Worm (Caenorhabditis elegans): ENCODE measurements around the gene F49E2.2.

F49E2.2 gene

DNA sequence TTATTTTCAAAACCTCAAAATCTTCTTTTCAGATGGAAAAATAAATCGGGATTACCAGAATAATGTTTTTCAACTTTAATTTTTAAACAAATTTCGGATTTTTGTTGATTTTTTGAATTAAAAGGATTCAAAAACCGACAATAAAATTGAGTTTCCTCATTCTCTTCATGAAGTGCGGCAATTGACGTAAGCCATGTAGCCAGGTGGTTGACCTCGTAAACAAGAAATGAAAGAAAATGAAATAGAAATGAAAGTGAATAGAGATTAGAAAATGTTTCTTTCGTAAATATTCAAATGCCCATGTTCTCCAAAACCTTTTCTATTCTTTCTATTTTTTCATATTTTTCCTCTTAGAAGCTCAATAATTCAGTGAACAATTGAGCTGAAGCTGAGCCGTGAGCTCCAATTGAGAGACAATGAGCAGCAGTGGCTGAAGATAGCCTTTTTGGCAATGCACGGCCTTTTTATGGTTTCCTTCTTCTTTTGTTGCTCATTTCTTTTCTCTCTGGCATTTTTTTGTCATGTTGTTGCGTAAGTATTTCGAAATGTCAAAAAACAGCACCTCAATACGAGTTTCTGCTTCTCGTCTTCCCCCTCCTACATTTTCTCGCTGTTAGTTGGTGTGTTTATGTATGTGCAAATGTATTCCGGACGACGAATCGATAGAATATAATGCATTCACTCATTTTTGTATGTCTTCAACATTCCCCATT lies 16.7 kb upstream of the F49E2.2 start:
- TF ChIP-seq M03D4.4 (tag; optimal IDR thresholded peaks at IDR 0.05): no peak
- TF ChIP-seq nhr-28 (tag; optimal IDR thresholded peaks at IDR 0.05): no peak
- TF ChIP-seq lin-32 (GFP tag; optimal IDR thresholded peaks at IDR 0.05): no peak
- no peak for TF ChIP-seq mab-5 (tag; optimal IDR thresholded peaks at IDR 0.05)
- no peak for TF ChIP-seq flh-1 (GFP tag; optimal IDR thresholded peaks at IDR 0.05)

DNA sequence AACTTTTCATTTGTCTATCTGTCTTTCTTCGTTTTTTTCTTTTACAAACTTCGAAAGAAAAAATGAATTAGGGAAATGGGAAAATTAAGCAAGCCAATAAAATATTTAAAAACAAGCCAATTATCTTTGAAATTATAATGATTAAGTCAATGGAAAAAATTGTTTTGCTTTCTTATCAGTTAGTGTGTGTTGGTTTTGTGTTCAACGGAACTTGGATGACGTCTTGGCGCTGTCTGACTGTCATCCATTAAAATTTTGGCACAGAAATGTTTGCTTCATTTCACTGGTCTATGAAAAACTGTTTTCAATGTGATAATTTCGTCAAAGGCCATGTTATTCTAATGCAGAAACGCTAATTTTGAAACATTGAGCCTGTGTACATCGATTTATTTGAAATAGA lies 16.0 kb upstream of the F49E2.2 start:
- no peak for TF ChIP-seq sem-2 (GFP tag; optimal IDR thresholded peaks at IDR 0.05)
- TF ChIP-seq mab-5 (tag; optimal IDR thresholded peaks at IDR 0.05): no peak
- TF ChIP-seq ham-2 (GFP tag; optimal IDR thresholded peaks at IDR 0.05): no peak
- TF ChIP-seq nhr-76 (tag; optimal IDR thresholded peaks at IDR 0.05): no peak
- TF ChIP-seq tbx-8 (GFP tag; optimal IDR thresholded peaks at IDR 0.05): no peak
- no peak for TF ChIP-seq elt-3 (tag; optimal IDR thresholded peaks at IDR 0.05)
- TF ChIP-seq elt-1 (tag; optimal IDR thresholded peaks at IDR 0.05; ENCODE audit: borderline replicate concordance, insufficient read depth): no peak
- TF ChIP-seq drap-1 (GFP tag; optimal IDR thresholded peaks at IDR 0.05): no peak
- no peak for TF ChIP-seq ceh-43 (GFP tag; optimal IDR thresholded peaks at IDR 0.05)
- no peak for TF ChIP-seq hlh-1 (tag; optimal IDR thresholded peaks at IDR 0.05)

DNA sequence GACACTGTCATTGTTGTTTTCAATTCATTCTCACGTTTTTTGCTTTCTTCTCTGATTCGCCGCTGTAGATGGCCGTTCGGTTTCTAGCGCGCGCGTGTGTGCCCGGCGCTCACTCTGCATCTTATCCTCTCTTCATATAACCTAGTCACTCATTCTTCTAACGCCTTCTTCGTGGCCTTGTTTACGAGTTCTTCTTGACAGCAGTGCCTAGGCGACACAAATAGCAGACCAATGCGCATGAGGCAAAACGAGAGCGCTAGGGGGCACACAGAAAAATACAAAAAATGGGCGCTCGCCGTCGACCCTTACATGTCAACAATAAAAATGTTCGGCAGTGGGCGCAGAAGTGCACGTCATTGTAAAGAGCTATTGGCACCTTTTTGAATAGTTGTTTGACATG lies 15.4 kb upstream of the F49E2.2 start:
- TF ChIP-seq ceh-83 (GFP tag; optimal IDR thresholded peaks at IDR 0.05): no peak
- TF ChIP-seq tbx-8 (GFP tag; optimal IDR thresholded peaks at IDR 0.05): no peak
- peak; percentile 64 for TF ChIP-seq ham-2 (GFP tag; optimal IDR thresholded peaks at IDR 0.05)
- no peak for TF ChIP-seq unc-62 (GFP tag; optimal IDR thresholded peaks at IDR 0.05)
- no peak for TF ChIP-seq sptf-1 (tag; optimal IDR thresholded peaks at IDR 0.05)

DNA sequence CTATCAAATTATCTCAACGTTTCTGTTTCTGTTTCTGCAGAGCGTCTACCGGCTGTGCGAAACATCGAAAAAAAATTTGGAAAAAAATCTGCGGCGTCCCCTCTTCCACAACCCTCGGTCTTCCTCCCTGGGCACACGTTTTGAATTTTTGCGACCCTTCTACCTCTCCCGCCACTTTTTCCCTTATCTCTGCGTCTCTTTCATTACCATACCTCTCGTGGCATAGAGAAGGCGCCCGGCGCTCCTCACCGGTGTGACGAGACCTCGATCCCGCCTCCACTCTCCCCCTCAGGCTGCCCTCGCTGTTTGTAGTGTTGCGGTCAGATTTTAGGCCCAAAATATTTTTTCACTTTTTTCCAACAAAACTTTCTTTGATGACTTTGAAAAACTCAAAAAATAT lies 14.1 kb upstream of the F49E2.2 start:
- no peak for TF ChIP-seq nhr-12 (tag; optimal IDR thresholded peaks at IDR 0.05)
- no peak for TF ChIP-seq snpc-4 (tag; optimal IDR thresholded peaks at IDR 0.05)
- TF ChIP-seq nhr-237 (tag; optimal IDR thresholded peaks at IDR 0.05): no peak
- TF ChIP-seq ceh-83 (GFP tag; optimal IDR thresholded peaks at IDR 0.05): no peak
- no peak for TF ChIP-seq unc-120 (tag; optimal IDR thresholded peaks at IDR 0.05; ENCODE audit: poor library complexity, severe bottlenecking)
- no peak for TF ChIP-seq flh-1 (GFP tag; optimal IDR thresholded peaks at IDR 0.05)
- no peak for TF ChIP-seq ztf-11 (tag; optimal IDR thresholded peaks at IDR 0.05)
- no peak for TF ChIP-seq nhr-2 (tag; optimal IDR thresholded peaks at IDR 0.05)
- TF ChIP-seq blmp-1 (tag; optimal IDR thresholded peaks at IDR 0.05): no peak
- TF ChIP-seq elt-3 (tag; optimal IDR thresholded peaks at IDR 0.05): no peak
- no peak for TF ChIP-seq ham-2 (GFP tag; optimal IDR thresholded peaks at IDR 0.05)
- no peak for TF ChIP-seq unc-62 (GFP tag; optimal IDR thresholded peaks at IDR 0.05)
- no peak for TF ChIP-seq mab-5 (tag; optimal IDR thresholded peaks at IDR 0.05)
- TF ChIP-seq M03D4.4 (tag; optimal IDR thresholded peaks at IDR 0.05): no peak
- TF ChIP-seq lin-32 (GFP tag; optimal IDR thresholded peaks at IDR 0.05): no peak
- TF ChIP-seq unc-39 (tag; optimal IDR thresholded peaks at IDR 0.05): no peak

DNA sequence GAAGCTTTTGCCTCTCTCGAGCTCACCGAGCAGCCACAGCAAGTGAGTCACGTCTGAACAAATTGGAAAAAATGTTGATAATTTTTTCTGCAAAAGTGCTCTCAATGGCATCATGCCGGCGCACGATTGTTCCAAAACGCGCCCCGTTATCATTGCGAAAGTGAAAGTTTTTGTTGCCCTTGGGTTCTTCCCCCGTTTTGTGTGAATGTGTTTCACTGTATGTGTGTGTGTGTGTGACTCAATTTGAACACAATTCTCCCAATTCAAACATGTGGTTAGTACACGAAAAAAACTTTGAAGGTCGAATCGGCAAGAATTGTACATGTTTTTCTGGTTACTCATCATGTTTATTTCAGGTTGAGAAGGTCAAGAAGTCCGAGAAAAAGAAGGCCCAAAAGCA lies 13.4 kb upstream of the F49E2.2 start:
- TF ChIP-seq hlh-1 (tag; optimal IDR thresholded peaks at IDR 0.05): no peak
- TF ChIP-seq ceh-43 (GFP tag; optimal IDR thresholded peaks at IDR 0.05): no peak
- TF ChIP-seq elt-1 (tag; optimal IDR thresholded peaks at IDR 0.05; ENCODE audit: borderline replicate concordance, insufficient read depth): no peak
- no peak for TF ChIP-seq ces-1 (GFP tag; optimal IDR thresholded peaks at IDR 0.05)
- no peak for TF ChIP-seq ceh-83 (GFP tag; optimal IDR thresholded peaks at IDR 0.05)
- no peak for TF ChIP-seq unc-62 (GFP tag; optimal IDR thresholded peaks at IDR 0.05)

DNA sequence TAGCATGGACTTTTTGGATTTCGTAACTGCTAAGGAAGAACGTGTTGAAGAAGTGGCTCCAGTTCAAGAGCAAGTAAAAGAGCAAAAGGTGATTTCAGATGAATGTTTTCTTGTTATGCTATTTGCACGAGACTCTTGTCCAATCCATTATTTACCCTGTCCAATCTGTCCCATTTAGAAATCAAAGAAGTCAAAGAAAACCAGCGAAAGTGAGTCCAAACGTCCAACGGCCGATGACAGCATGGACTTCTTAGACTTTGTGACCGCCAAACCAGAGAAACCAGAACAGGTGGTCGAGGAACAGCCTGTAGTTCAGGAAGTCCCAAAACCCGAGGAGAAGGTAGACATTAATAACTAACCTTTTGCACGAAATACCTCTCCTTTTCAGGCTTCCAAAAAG lies 11.3 kb upstream of the F49E2.2 start:
- TF ChIP-seq elt-3 (tag; optimal IDR thresholded peaks at IDR 0.05) (no peak), lin-32 (GFP tag; optimal IDR thresholded peaks at IDR 0.05) (no peak), unc-62 (GFP tag; optimal IDR thresholded peaks at IDR 0.05) (no peak), mep-1 (tag; optimal IDR thresholded peaks at IDR 0.05) (no peak), ceh-43 (GFP tag; optimal IDR thresholded peaks at IDR 0.05) (no peak)

DNA sequence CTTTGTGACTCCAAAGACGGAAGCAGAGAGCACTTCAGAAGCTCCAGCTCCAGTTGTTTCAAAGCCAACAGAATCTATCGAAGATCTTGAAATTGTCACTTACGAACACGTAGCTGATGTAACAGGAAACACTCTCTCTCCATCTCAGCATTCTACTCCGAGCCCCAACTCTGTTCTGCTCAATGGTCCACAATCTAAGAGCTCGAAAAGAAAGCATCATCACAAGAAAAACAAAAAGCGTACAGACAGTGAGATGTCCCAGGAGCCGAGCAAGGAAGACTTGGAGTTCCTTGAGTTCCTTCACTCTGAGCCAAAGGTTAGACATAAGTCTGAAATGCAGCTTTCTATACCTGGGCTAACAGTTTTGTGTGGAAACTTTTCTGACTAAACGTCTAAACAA lies 10.5 kb upstream of the F49E2.2 start:
- no peak for TF ChIP-seq cnd-1 (tag; optimal IDR thresholded peaks at IDR 0.05)
- no peak for TF ChIP-seq unc-62 (GFP tag; optimal IDR thresholded peaks at IDR 0.05)
- TF ChIP-seq nhr-237 (tag; optimal IDR thresholded peaks at IDR 0.05): no peak
- no peak for TF ChIP-seq unc-120 (tag; optimal IDR thresholded peaks at IDR 0.05; ENCODE audit: poor library complexity, severe bottlenecking)
- TF ChIP-seq pha-4 (tag; optimal IDR thresholded peaks at IDR 0.05): no peak
- TF ChIP-seq ceh-43 (GFP tag; optimal IDR thresholded peaks at IDR 0.05): no peak
- no peak for TF ChIP-seq M03D4.4 (tag; optimal IDR thresholded peaks at IDR 0.05)
- TF ChIP-seq tbx-8 (GFP tag; optimal IDR thresholded peaks at IDR 0.05): no peak
- TF ChIP-seq mls-2 (tag; optimal IDR thresholded peaks at IDR 0.05): no peak
- TF ChIP-seq nhr-2 (tag; optimal IDR thresholded peaks at IDR 0.05): no peak
- TF ChIP-seq unc-39 (tag; optimal IDR thresholded peaks at IDR 0.05): no peak
- no peak for TF ChIP-seq nhr-12 (tag; optimal IDR thresholded peaks at IDR 0.05)
- no peak for TF ChIP-seq mab-5 (tag; optimal IDR thresholded peaks at IDR 0.05)
- TF ChIP-seq snpc-4 (tag; optimal IDR thresholded peaks at IDR 0.05): no peak
